Fruit fly (Drosophila melanogaster): ENCODE results near the gene CG34174.

DNA sequence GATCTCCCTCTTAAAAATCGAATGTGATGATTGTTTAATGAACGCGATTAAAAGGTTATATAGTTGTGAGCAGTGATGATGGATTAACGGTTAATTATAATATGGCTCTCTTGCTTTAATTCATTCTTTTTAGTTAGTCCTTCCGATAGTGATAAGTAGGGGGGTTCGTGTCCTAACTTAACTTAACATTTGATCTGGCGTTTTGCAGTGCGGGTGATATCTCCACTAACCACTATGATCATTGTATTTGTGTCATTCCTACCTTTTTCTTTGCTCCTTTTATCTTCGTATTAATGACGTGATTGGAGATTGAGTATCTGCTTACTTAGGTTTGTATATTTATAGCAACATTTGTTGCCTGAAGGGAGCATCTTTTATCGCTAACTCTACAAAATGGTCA is 18.7 kb upstream of the CG34174 start:
- TF ChIP-seq usp (GFP tag; optimal IDR thresholded peaks at IDR 0.05) (no peak), GATAd (GFP tag; optimal IDR thresholded peaks at IDR 0.05) (no peak), ey (GFP tag; optimal IDR thresholded peaks at IDR 0.05) (no peak), br (GFP tag; optimal IDR thresholded peaks at IDR 0.05) (no peak)
